Fruit fly (Drosophila melanogaster) whole organism, embryonic: Measurements from ENCODE around the gene Sf3a2.
A peak's percentile ranks its signal among the peaks of the same experiment; 100 is the strongest.

Experiments used
- CG18764 ChIP-seq: fragments of 200-800 bp; sonication (Bioruptor generic); optimal IDR thresholded peaks from 3 replicates; lab custom pipeline; 2016; ENCODE audit warnings: missing biosample characterization, missing genetic modification characterization
- CG6813 ChIP-seq: fragments of 200-800 bp; sonication (Bioruptor generic); optimal IDR thresholded peaks from 2 replicates; lab custom pipeline; 2017; ENCODE audit warnings: missing biosample characterization, missing genetic modification characterization, mild to moderate bottlenecking, moderate library complexity, missing genetic modification reagents
- D ChIP-seq, 2 experiments: fragments of 200-800 bp in 1 of 2; fragments of >200 bp in 1 of 2; sonication (Bioruptor generic) in 1 of 2; optimal IDR thresholded peaks; 2 replicates in 1 of 2; 3 replicates in 1 of 2; lab custom pipeline; 2017; ENCODE audit warnings: mild to moderate bottlenecking in 1 of 2, missing biosample characterization in 1 of 2, missing genetic modification characterization in 1 of 2, missing genetic modification reagents in 1 of 2
- HmgZ ChIP-seq: fragments of 200-800 bp; sonication (Bioruptor generic); optimal IDR thresholded peaks from 2 replicates; lab custom pipeline; 2018; ENCODE audit warnings: missing biosample characterization, mild to moderate bottlenecking, missing genetic modification characterization
- Hr78 ChIP-seq, 2 experiments: fragments of 200-800 bp in 1 of 2; fragments of >200 bp in 1 of 2; sonication (Bioruptor generic) in 1 of 2; optimal IDR thresholded peaks; 2 replicates each; lab custom pipeline; 2017 to 2019; ENCODE audit warnings: missing biosample characterization in 2 of 2, missing genetic modification characterization in 2 of 2, mild to moderate bottlenecking in 1 of 2, moderate library complexity in 1 of 2
- NFAT ChIP-seq: fragments of 200-800 bp; sonication (Bioruptor generic); IDR thresholded peaks from 2 replicates; pipeline ENCODE4 v1.3.6; 2022; ENCODE audit warnings: missing biosample characterization, missing genetic modification characterization
- Sox102F ChIP-seq: fragments of 200-800 bp; sonication (Bioruptor generic); optimal IDR thresholded peaks from 2 replicates; lab custom pipeline; 2018; ENCODE audit warnings: missing biosample characterization, mild to moderate bottlenecking, missing genetic modification characterization, moderate library complexity
- bcd ChIP-seq: fragments of 200-800 bp; sonication (Bioruptor generic); optimal IDR thresholded peaks from 2 replicates; lab custom pipeline; 2017; ENCODE audit warnings: missing biosample characterization, mild to moderate bottlenecking, missing genetic modification characterization
- lola ChIP-seq, 3 experiments: fragments of >200 bp in 2 of 3; fragments of 200-800 bp in 1 of 3; sonication (Bioruptor generic) in 1 of 3; optimal IDR thresholded peaks; 2 replicates each; lab custom pipeline; 2017 to 2019; ENCODE audit warnings: missing biosample characterization in 3 of 3, missing genetic modification characterization in 3 of 3, mild to moderate bottlenecking in 1 of 3, moderate library complexity in 1 of 3
- row ChIP-seq: fragments of 200-800 bp; sonication (Bioruptor generic); IDR thresholded peaks from 3 replicates; pipeline ENCODE4 v1.3.6; 2022; ENCODE audit warnings: missing biosample characterization, missing genetic modification characterization

dm6 chr3L:12796077-12796641 lies 17.7 kb downstream of the Sf3a2 start:
- TF ChIP-seq Sox102F, result no peak
- no peak for TF ChIP-seq CG6813 (GFP tag; lab: Kevin White, UChicago)
- no peak for TF ChIP-seq D (optimal IDR thresholded peaks at IDR 0.05; lab: Kevin White, UChicago)
- no peak for TF ChIP-seq D (GFP tag; optimal IDR thresholded peaks at IDR 0.05; lab: Kevin White, UChicago)
- TF ChIP-seq lola (GFP tag; optimal IDR thresholded peaks at IDR 0.05; lab: Kevin White, UChicago), result no peak
- no peak for TF ChIP-seq Hr78 (GFP tag; optimal IDR thresholded peaks at IDR 0.05; lab: Kevin White, UChicago)
- peak; percentile 36; the same call in 1 of the 2 replicates for TF ChIP-seq NFAT (GFP tag; lab: Robert Waterston, UW)
- TF ChIP-seq HmgZ (tag; lab: Kevin White, UChicago), result no peak
- TF ChIP-seq CG18764 (GFP tag; lab: Kevin White, UChicago), result no peak
- no peak for TF ChIP-seq row
- TF ChIP-seq bcd (GFP tag; lab: Kevin White, UChicago), result no peak
